Fruit fly (Drosophila melanogaster) whole organism, embryonic: ENCODE data around the gene ph-p.

ENCODE experiments used
- ATbp ChIP-seq: fragments of 200-800 bp; sonication (Bioruptor generic); optimal IDR thresholded peaks from 2 replicates; lab custom pipeline; 2017; ENCODE audit warnings: missing biosample characterization, mild to moderate bottlenecking, missing genetic modification characterization, missing genetic modification reagents
- Atf-2 ChIP-seq: fragments of 200-800 bp; sonication (Bioruptor generic); optimal IDR thresholded peaks from 2 replicates; lab custom pipeline; 2016; ENCODE audit warnings: missing biosample characterization, missing genetic modification characterization
- Blimp-1 ChIP-seq: fragments of 200-800 bp; sonication (Bioruptor generic); optimal IDR thresholded peaks from 3 replicates; lab custom pipeline; 2018; ENCODE audit warnings: missing biosample characterization, missing genetic modification characterization, mild to moderate bottlenecking, moderate library complexity, missing genetic modification reagents
- CG12744 ChIP-seq: fragments of 200-800 bp; sonication (Bioruptor generic); optimal IDR thresholded peaks from 2 replicates; lab custom pipeline; 2016; ENCODE audit warnings: missing biosample characterization, missing genetic modification characterization
- CG14860 ChIP-seq: fragments of 200-800 bp; sonication (Bioruptor generic); IDR thresholded peaks from 3 replicates; pipeline ENCODE4 v1.3.6; 2022; ENCODE audit warnings: missing biosample characterization, missing genetic modification characterization; ENCODE audit not compliant: partially characterized antibody
- CG15011 ChIP-seq: fragments of 200-800 bp; sonication (Bioruptor generic); optimal IDR thresholded peaks from 3 replicates; lab custom pipeline; 2018; ENCODE audit warnings: missing biosample characterization, mild to moderate bottlenecking, missing genetic modification characterization
- CG1603 ChIP-seq: fragments of 200-800 bp; sonication (Bioruptor generic); optimal IDR thresholded peaks from 2 replicates; lab custom pipeline; 2019; ENCODE audit warnings: missing biosample characterization, mild to moderate bottlenecking, missing genetic modification characterization, moderate library complexity
- CG16815 ChIP-seq: fragments of 200-800 bp; sonication (Bioruptor generic); optimal IDR thresholded peaks from 3 replicates; lab custom pipeline; 2017; ENCODE audit warnings: missing biosample characterization, mild to moderate bottlenecking, missing genetic modification characterization
- CG2199 ChIP-seq: fragments of 200-800 bp; sonication (Bioruptor generic); IDR thresholded peaks from 3 replicates; pipeline ENCODE4 v1.3.6; 2022; ENCODE audit warnings: missing biosample characterization, missing genetic modification characterization
- CG3163 ChIP-seq: fragments of 200-800 bp; sonication (Bioruptor generic); optimal IDR thresholded peaks from 3 replicates; lab custom pipeline; 2016; ENCODE audit warnings: missing biosample characterization, missing genetic modification characterization
- CG32532 ChIP-seq: fragments of 200-800 bp; sonication (Bioruptor generic); IDR thresholded peaks from 2 replicates; pipeline ENCODE4 v1.3.6; 2022; ENCODE audit warnings: missing biosample characterization, missing genetic modification characterization
- CG32772 ChIP-seq: fragments of 200-800 bp; sonication (Bioruptor generic); IDR thresholded peaks from 2 replicates; pipeline ENCODE4 v1.3.6; 2022; ENCODE audit warnings: missing biosample characterization, missing genetic modification characterization
- CG3281 ChIP-seq: fragments of 200-800 bp; sonication (Bioruptor generic); optimal IDR thresholded peaks from 3 replicates; lab custom pipeline; 2017; ENCODE audit warnings: missing biosample characterization, mild to moderate bottlenecking, missing genetic modification characterization
- CG34224 ChIP-seq: fragments of 200-800 bp; sonication (Bioruptor generic); IDR thresholded peaks from 3 replicates; pipeline ENCODE4 v1.3.6; 2022; ENCODE audit warnings: missing biosample characterization, missing genetic modification characterization; ENCODE audit not compliant: partially characterized antibody
- CG34376 ChIP-seq: fragments of 200-800 bp; sonication (Bioruptor generic); optimal IDR thresholded peaks from 2 replicates; lab custom pipeline; 2018; ENCODE audit warnings: missing biosample characterization, mild to moderate bottlenecking, missing genetic modification characterization
- CG6272 ChIP-seq: fragments of 200-800 bp; sonication (Bioruptor generic); IDR thresholded peaks from 2 replicates; pipeline ENCODE4 v1.3.6; 2022; ENCODE audit warnings: missing biosample characterization, missing genetic modification characterization
- CG6683 ChIP-seq: fragments of 200-800 bp; sonication (Bioruptor generic); optimal IDR thresholded peaks from 2 replicates; lab custom pipeline; 2017; ENCODE audit warnings: missing biosample characterization, mild to moderate bottlenecking, missing genetic modification characterization, missing genetic modification reagents
- CG8944 ChIP-seq: fragments of 200-800 bp; sonication (Bioruptor generic); optimal IDR thresholded peaks from 3 replicates; lab custom pipeline; 2016; ENCODE audit warnings: missing biosample characterization, missing genetic modification characterization
- CG9215 ChIP-seq: fragments of 200-800 bp; sonication (Bioruptor generic); IDR thresholded peaks from 2 replicates; pipeline ENCODE4 v1.3.6; 2022; ENCODE audit warnings: missing biosample characterization, missing genetic modification characterization
- CG9876 ChIP-seq: fragments of 200-800 bp; sonication (Bioruptor generic); optimal IDR thresholded peaks from 2 replicates; lab custom pipeline; 2016; ENCODE audit warnings: missing biosample characterization, missing genetic modification characterization
- Dip2 ChIP-seq: fragments of 200-800 bp; sonication (Bioruptor generic); IDR thresholded peaks from 2 replicates; pipeline ENCODE4 v1.3.6; 2022; ENCODE audit warnings: missing biosample characterization, missing genetic modification characterization
- Dll ChIP-seq: fragments of 200-800 bp; sonication (Bioruptor generic); IDR thresholded peaks from 4 replicates; pipeline ENCODE4 v1.3.6; 2022; ENCODE audit warnings: missing biosample characterization, missing genetic modification characterization; ENCODE audit not compliant: partially characterized antibody
- Fer2 ChIP-seq: fragments of 200-800 bp; sonication (Bioruptor generic); optimal IDR thresholded peaks from 2 replicates; lab custom pipeline; 2018; ENCODE audit warnings: missing biosample characterization, mild to moderate bottlenecking, missing genetic modification characterization, moderate library complexity
- Fer3 ChIP-seq: fragments of 200-800 bp; sonication (Bioruptor generic); optimal IDR thresholded peaks from 2 replicates; lab custom pipeline; 2018; ENCODE audit warnings: missing biosample characterization, mild to moderate bottlenecking, missing genetic modification characterization, moderate library complexity
- Gsc ChIP-seq: fragments of 200-800 bp; sonication (Bioruptor generic); IDR thresholded peaks from 2 replicates; pipeline ENCODE4 v1.3.6; 2022; ENCODE audit warnings: missing biosample characterization, missing genetic modification characterization
- H2.0 ChIP-seq: fragments of 200-800 bp; sonication (Bioruptor generic); IDR thresholded peaks from 2 replicates; pipeline ENCODE4 v1.3.6; 2022; ENCODE audit warnings: missing biosample characterization, missing genetic modification characterization
- Hr78 ChIP-seq, 2 experiments: fragments of 200-800 bp in 1 of 2; fragments of >200 bp in 1 of 2; sonication (Bioruptor generic) in 1 of 2; optimal IDR thresholded peaks; 2 replicates each; lab custom pipeline; 2017 to 2019; ENCODE audit warnings: missing biosample characterization in 2 of 2, missing genetic modification characterization in 2 of 2, mild to moderate bottlenecking in 1 of 2, moderate library complexity in 1 of 2
- PHDP ChIP-seq: fragments of 200-800 bp; sonication (Bioruptor generic); optimal IDR thresholded peaks from 3 replicates; lab custom pipeline; 2018; ENCODE audit warnings: missing biosample characterization, mild to moderate bottlenecking, missing genetic modification characterization, moderate library complexity
- Sin3A ChIP-seq: fragments of >200 bp; optimal IDR thresholded peaks from 2 replicates; lab custom pipeline; 2018
- ase ChIP-seq: fragments of 200-800 bp; sonication (Bioruptor generic); IDR thresholded peaks from 3 replicates; pipeline ENCODE4 v1.3.6; 2022; ENCODE audit warnings: missing biosample characterization, missing genetic modification characterization
- bab2 ChIP-seq: fragments of 200-800 bp; sonication (Bioruptor generic); optimal IDR thresholded peaks from 2 replicates; lab custom pipeline; 2016; ENCODE audit warnings: missing biosample characterization, missing genetic modification characterization
- bigmax ChIP-seq: fragments of 200-800 bp; sonication (Bioruptor generic); optimal IDR thresholded peaks from 2 replicates; lab custom pipeline; 2018; ENCODE audit warnings: missing biosample characterization, mild to moderate bottlenecking, missing genetic modification characterization
- dan ChIP-seq: fragments of 200-800 bp; sonication (Bioruptor generic); IDR thresholded peaks from 2 replicates; pipeline ENCODE4 v1.3.6; 2022; ENCODE audit warnings: missing biosample characterization, missing genetic modification characterization
- fru ChIP-seq: fragments of >200 bp; optimal IDR thresholded peaks from 2 replicates; lab custom pipeline; 2017
- gcm2 ChIP-seq: fragments of 200-800 bp; sonication (Bioruptor generic); optimal IDR thresholded peaks from 2 replicates; lab custom pipeline; 2016; ENCODE audit warnings: missing biosample characterization, missing genetic modification characterization
- inv ChIP-seq: fragments of 200-800 bp; sonication (Bioruptor generic); IDR thresholded peaks from 2 replicates; pipeline ENCODE4 v1.3.6; 2022; ENCODE audit warnings: missing biosample characterization, missing genetic modification characterization; ENCODE audit not compliant: partially characterized antibody
- kni ChIP-seq: fragments of 200-800 bp; sonication (Bioruptor generic); optimal IDR thresholded peaks from 3 replicates; lab custom pipeline; 2017; ENCODE audit warnings: mild to moderate bottlenecking, missing biosample characterization, missing genetic modification reagents, missing genetic modification characterization
- oc ChIP-seq: fragments of 200-800 bp; sonication (Bioruptor generic); optimal IDR thresholded peaks from 2 replicates; lab custom pipeline; 2018; ENCODE audit warnings: missing biosample characterization, mild to moderate bottlenecking, missing genetic modification characterization, moderate library complexity
- peb ChIP-seq: fragments of 200-800 bp; sonication (Bioruptor generic); IDR thresholded peaks from 2 replicates; pipeline ENCODE4 v1.3.6; 2022; ENCODE audit warnings: missing biosample characterization, missing genetic modification characterization
- pfk ChIP-seq: fragments of 200-800 bp; sonication (Bioruptor generic); optimal IDR thresholded peaks from 2 replicates; lab custom pipeline; 2018; ENCODE audit warnings: missing biosample characterization, mild to moderate bottlenecking, missing genetic modification characterization, moderate library complexity
- prd ChIP-seq, 3 experiments: fragments of >200 bp in 2 of 3; fragments of 200-800 bp in 1 of 3; sonication (Bioruptor generic) in 1 of 3; optimal IDR thresholded peaks in 2 of 3; IDR thresholded peaks in 1 of 3; 2 replicates in 2 of 3; 3 replicates in 1 of 3; pipeline versions ENCODE4 v1.3.6 to Lab custom; 2017 to 2022; ENCODE audit warnings: missing biosample characterization in 1 of 3, missing genetic modification characterization in 1 of 3
- row ChIP-seq: fragments of 200-800 bp; sonication (Bioruptor generic); IDR thresholded peaks from 3 replicates; pipeline ENCODE4 v1.3.6; 2022; ENCODE audit warnings: missing biosample characterization, missing genetic modification characterization
- salm ChIP-seq: fragments of 200-800 bp; sonication (Bioruptor generic); optimal IDR thresholded peaks from 2 replicates; lab custom pipeline; 2018; ENCODE audit warnings: missing biosample characterization, mild to moderate bottlenecking, missing genetic modification characterization
- sc ChIP-seq, 3 experiments: fragments of >200 bp in 2 of 3; fragments of 200-800 bp in 1 of 3; sonication (Bioruptor generic) in 1 of 3; optimal IDR thresholded peaks; 2 replicates in 2 of 3; 3 replicates in 1 of 3; lab custom pipeline; 2017; ENCODE audit warnings: mild to moderate bottlenecking in 1 of 3, missing biosample characterization in 1 of 3, missing genetic modification characterization in 1 of 3, missing genetic modification reagents in 1 of 3
- schlank ChIP-seq: fragments of 200-800 bp; sonication (Bioruptor generic); optimal IDR thresholded peaks from 2 replicates; lab custom pipeline; 2018; ENCODE audit warnings: missing biosample characterization, mild to moderate bottlenecking, missing genetic modification characterization
- sima ChIP-seq: fragments of 200-800 bp; sonication (Bioruptor generic); optimal IDR thresholded peaks from 2 replicates; lab custom pipeline; 2016; ENCODE audit warnings: missing biosample characterization, missing genetic modification characterization
- slou ChIP-seq: fragments of 200-800 bp; sonication (Bioruptor generic); optimal IDR thresholded peaks from 3 replicates; lab custom pipeline; 2016; ENCODE audit warnings: missing biosample characterization, missing genetic modification characterization
- slp2 ChIP-seq: fragments of 200-800 bp; sonication (Bioruptor generic); optimal IDR thresholded peaks from 2 replicates; lab custom pipeline; 2016; ENCODE audit warnings: missing biosample characterization, missing genetic modification characterization
- yki ChIP-seq: fragments of >200 bp; optimal IDR thresholded peaks from 3 replicates; lab custom pipeline; 2018

Gene ph-p

dm6 chrX:2145690-2146470, 7.7 kb upstream of the ph-p start (continued):
- peak; percentile 23 for TF ChIP-seq bab2
- no peak; the same call in 1 of the 2 replicates for TF ChIP-seq CG9215 (GFP tag; lab: Robert Waterston, UW)
- no peak for TF ChIP-seq Gsc (GFP tag; lab: Robert Waterston, UW)
- no peak for TF ChIP-seq fru (lab: Kevin White, UChicago)
- no peak for TF ChIP-seq CG8944 (GFP tag; lab: Kevin White, UChicago)
- TF ChIP-seq CG34224 (GFP tag; lab: Robert Waterston, UW), result peak; percentile 71; the same call in 2 of the 3 replicates
- peak in 1 of 2 experiments; percentile 87 for TF ChIP-seq Hr78 (GFP tag; optimal IDR thresholded peaks at IDR 0.05; lab: Kevin White, UChicago)
- TF ChIP-seq CG6683 (GFP tag; lab: Kevin White, UChicago), result no peak
- no peak for TF ChIP-seq peb (GFP tag; lab: Robert Waterston, UW)
- TF ChIP-seq sima (GFP tag; lab: Kevin White, UChicago), result no peak
- TF ChIP-seq slp2, result no peak
- peak; percentile 3 for TF ChIP-seq CG3281 (GFP tag; lab: Kevin White, UChicago)
- no peak for TF ChIP-seq Dip2
- TF ChIP-seq oc (tag; lab: Kevin White, UChicago), result no peak
- no peak for TF ChIP-seq CG12744
- TF ChIP-seq row (GFP tag; lab: Robert Waterston, UW), result peak; percentile 87
- no peak for TF ChIP-seq schlank (tag; lab: Kevin White, UChicago)
- TF ChIP-seq CG32532, result no peak
- TF ChIP-seq ATbp (GFP tag; lab: Kevin White, UChicago), result no peak
- peak; percentile 7 for TF ChIP-seq Fer3
- no peak for TF ChIP-seq prd (optimal IDR thresholded peaks at IDR 0.05; lab: Kevin White, UChicago)
- peak; percentile 38; the same call in 1 of the 3 replicates for TF ChIP-seq prd (GFP tag; IDR thresholded peaks at IDR 0.05; lab: Robert Waterston, UW)
- TF ChIP-seq CG3163, result no peak
- TF ChIP-seq CG16815 (GFP tag; lab: Kevin White, UChicago), result peak; percentile 11
- no peak for TF ChIP-seq gcm2 (GFP tag; lab: Kevin White, UChicago)
- TF ChIP-seq Atf-2, result no peak
- TF ChIP-seq inv, result peak; percentile 63
- no peak for TF ChIP-seq Sin3A
- TF ChIP-seq CG6272, result peak; percentile 59; the same call in 1 of the 2 replicates
- TF ChIP-seq salm (tag; lab: Kevin White, UChicago), result no peak
- TF ChIP-seq CG9876 (GFP tag; lab: Kevin White, UChicago), result no peak
- TF ChIP-seq H2.0 (GFP tag; lab: Robert Waterston, UW), result no peak; the same call in 1 of the 2 replicates
- peak; percentile 55 for TF ChIP-seq kni
- no peak for TF ChIP-seq bigmax
- peak; percentile 8 for TF ChIP-seq CG1603 (tag; lab: Kevin White, UChicago)
- TF ChIP-seq CG14860 (GFP tag; lab: Robert Waterston, UW), result peak; percentile 78
- TF ChIP-seq CG2199 (GFP tag; lab: Robert Waterston, UW), result no peak
- no peak for TF ChIP-seq Fer2 (tag; lab: Kevin White, UChicago)
- TF ChIP-seq dan (GFP tag; lab: Robert Waterston, UW), result no peak
- TF ChIP-seq CG34376, result peak; percentile 31
- TF ChIP-seq Dll (GFP tag; lab: Robert Waterston, UW), result peak; percentile 90
- TF ChIP-seq PHDP (tag; lab: Kevin White, UChicago), result peak; percentile 21
- no peak for TF ChIP-seq slou (GFP tag; lab: Kevin White, UChicago)
- no peak for TF ChIP-seq CG32772 (GFP tag; lab: Robert Waterston, UW)
- no peak for TF ChIP-seq sc (optimal IDR thresholded peaks at IDR 0.05; lab: Kevin White, UChicago)
- no peak for TF ChIP-seq sc (GFP tag; optimal IDR thresholded peaks at IDR 0.05; lab: Kevin White, UChicago)
- TF ChIP-seq yki, result no peak
- no peak for TF ChIP-seq Blimp-1
- TF ChIP-seq ase (GFP tag; lab: Robert Waterston, UW), result no peak
- TF ChIP-seq pfk, result no peak
- no peak for TF ChIP-seq CG15011 (GFP tag; lab: Kevin White, UChicago)
